Worm (Caenorhabditis elegans) whole organism, L4 larva: ENCODE results near the gene ttr-14.

Source experiments
- D1046.2 ChIP-seq: fragments of 200-800 bp; sonication (Bioruptor generic); IDR thresholded peaks from 2 replicates; pipeline ENCODE4 v1.3.6; 2022; ENCODE audit warnings: missing genetic modification characterization, missing compliant biosample characterization
- F26F4.8 ChIP-seq: fragments of 200-800 bp; sonication (Bioruptor generic); conservative IDR thresholded peaks from 2 replicates; pipeline ENCODE4 v1.3.6; 2022; ENCODE audit warnings: missing genetic modification characterization, missing compliant biosample characterization
- F37D6.2 ChIP-seq: sonication (generic microtip); optimal IDR thresholded peaks from 2 replicates; lab custom pipeline; 2016; ENCODE audit warnings: mild to moderate bottlenecking, missing genetic modification characterization, missing compliant biosample characterization
- T26A8.4 ChIP-seq: fragments of 200-800 bp; sonication (Bioruptor generic); IDR thresholded peaks from 2 replicates; pipeline ENCODE4 v1.3.6; 2022; ENCODE audit warnings: missing genetic modification characterization, missing compliant biosample characterization
- Y105C5A.15 ChIP-seq: fragments of 200-800 bp; sonication (Bioruptor generic); IDR thresholded peaks from 2 replicates; pipeline ENCODE4 v1.3.6; 2022; ENCODE audit warnings: missing genetic modification characterization, missing compliant biosample characterization
- Y5F2A.4 ChIP-seq: fragments of 200-800 bp; sonication (Bioruptor generic); optimal IDR thresholded peaks from 2 replicates; lab custom pipeline; 2018; ENCODE audit warnings: mild to moderate bottlenecking, missing genetic modification characterization, missing compliant biosample characterization
- Y75B8A.6 ChIP-seq: fragments of 200-800 bp; sonication (Bioruptor generic); IDR thresholded peaks from 2 replicates; pipeline ENCODE4 v1.3.6; 2022; ENCODE audit warnings: missing genetic modification reagents, missing genetic modification characterization, missing compliant biosample characterization
- aly-2 ChIP-seq: sonication (generic microtip); optimal IDR thresholded peaks from 2 replicates; lab custom pipeline; 2018; ENCODE audit warnings: missing biosample characterization, missing genetic modification characterization
- arid-1 ChIP-seq: fragments of 200-800 bp; sonication (Bioruptor generic); conservative IDR thresholded peaks from 2 replicates; pipeline ENCODE4 v1.3.6; 2022; ENCODE audit warnings: missing genetic modification reagents, missing genetic modification characterization, missing compliant biosample characterization
- ceh-62 ChIP-seq: sonication (generic microtip); optimal IDR thresholded peaks from 2 replicates; lab custom pipeline; 2017; ENCODE audit warnings: missing biosample characterization, missing genetic modification characterization
- ceh-82 ChIP-seq: sonication (generic microtip); optimal IDR thresholded peaks from 2 replicates; lab custom pipeline; 2017; ENCODE audit warnings: missing biosample characterization, missing genetic modification characterization
- ces-1 ChIP-seq: fragments of 150-350 bp; sonication (generic microtip); optimal IDR thresholded peaks from 4 replicates; lab custom pipeline; 2014; ENCODE audit warnings: missing biosample characterization, missing genetic modification reagents, missing genetic modification characterization
- cey-2 ChIP-seq: sonication (generic microtip); optimal IDR thresholded peaks from 3 replicates; lab custom pipeline; 2017; ENCODE audit warnings: missing genetic modification characterization, mild to moderate bottlenecking, missing compliant biosample characterization, antibody characterized with exemption, borderline replicate concordance; ENCODE audit not compliant: insufficient read depth
- dmd-8 ChIP-seq: fragments of 200-800 bp; sonication (Bioruptor generic); IDR thresholded peaks from 2 replicates; pipeline ENCODE4 v1.3.6; 2022; ENCODE audit warnings: missing genetic modification characterization, missing compliant biosample characterization
- dve-1 ChIP-seq: sonication (generic microtip); optimal IDR thresholded peaks from 2 replicates; lab custom pipeline; 2017; ENCODE audit warnings: antibody characterized with exemption, mild to moderate bottlenecking, missing genetic modification characterization, missing compliant biosample characterization; ENCODE audit not compliant: insufficient read depth
- egl-43 ChIP-seq: fragments of 200-800 bp; sonication (Bioruptor generic); IDR thresholded peaks from 2 replicates; pipeline ENCODE4 v1.3.6; 2022; ENCODE audit warnings: missing genetic modification reagents, missing genetic modification characterization, missing compliant biosample characterization
- fkh-10 ChIP-seq: fragments of 150-350 bp; optimal IDR thresholded peaks from 2 replicates; lab custom pipeline; 2014; ENCODE audit warnings: missing biosample characterization, missing genetic modification reagents, missing genetic modification characterization
- gei-8 ChIP-seq: fragments of 200-800 bp; sonication (Bioruptor generic); optimal IDR thresholded peaks from 2 replicates; lab custom pipeline; 2018; ENCODE audit warnings: mild to moderate bottlenecking, missing genetic modification characterization, missing compliant biosample characterization
- hlh-30 ChIP-seq: sonication (generic microtip); optimal IDR thresholded peaks from 2 replicates; lab custom pipeline; 2017; ENCODE audit warnings: antibody characterized with exemption, mild to moderate bottlenecking, missing genetic modification characterization, missing compliant biosample characterization; ENCODE audit not compliant: insufficient read depth
- hmg-1.1 ChIP-seq: fragments of 200-800 bp; sonication (Bioruptor generic); IDR thresholded peaks from 2 replicates; pipeline ENCODE4 v1.3.6; 2022; ENCODE audit warnings: missing genetic modification reagents, missing genetic modification characterization, missing compliant biosample characterization
- lin-13 ChIP-seq: fragments of 150-350 bp; optimal IDR thresholded peaks from 2 replicates; lab custom pipeline; 2014; ENCODE audit warnings: missing biosample characterization, missing genetic modification reagents, missing genetic modification characterization
- lin-15B ChIP-seq: fragments of 150-350 bp; sonication (generic microtip); optimal IDR thresholded peaks from 3 replicates; lab custom pipeline; 2014; ENCODE audit warnings: missing biosample characterization, missing genetic modification characterization
- lin-39 ChIP-seq: fragments of 150-350 bp; optimal IDR thresholded peaks from 2 replicates; lab custom pipeline; 2014; ENCODE audit warnings: missing biosample characterization, missing genetic modification reagents, missing genetic modification characterization
- madf-9 ChIP-seq: fragments of 200-800 bp; sonication (Bioruptor generic); conservative IDR thresholded peaks from 2 replicates; pipeline ENCODE4 v1.3.6; 2022; ENCODE audit warnings: missing genetic modification reagents, missing genetic modification characterization, missing compliant biosample characterization
- mdl-1 ChIP-seq, 2 experiments: fragments of 150-350 bp in 1 of 2; sonication (generic microtip) in 1 of 2; optimal IDR thresholded peaks; 2 replicates each; lab custom pipeline; 2014 to 2017; ENCODE audit warnings: missing biosample characterization in 2 of 2, missing genetic modification characterization in 2 of 2
- mdt-29 ChIP-seq: fragments of 200-800 bp; sonication (Bioruptor generic); IDR thresholded peaks from 2 replicates; pipeline ENCODE4 v1.3.6; 2022; ENCODE audit warnings: missing genetic modification reagents, missing genetic modification characterization, missing compliant biosample characterization
- mes-2 ChIP-seq: sonication (generic microtip); optimal IDR thresholded peaks from 2 replicates; lab custom pipeline; 2016; ENCODE audit warnings: missing genotype, mild to moderate bottlenecking, missing genetic modification characterization, missing compliant biosample characterization; ENCODE audit not compliant: poor library complexity, severe bottlenecking
- mxl-2 ChIP-seq: fragments of 200-800 bp; sonication (Bioruptor generic); conservative IDR thresholded peaks from 2 replicates; pipeline ENCODE4 v1.3.6; 2022; ENCODE audit warnings: missing genetic modification reagents, missing genetic modification characterization, missing compliant biosample characterization
- mxl-3 ChIP-seq: fragments of 200-800 bp; sonication (Bioruptor generic); optimal IDR thresholded peaks from 2 replicates; lab custom pipeline; 2018; ENCODE audit warnings: mild to moderate bottlenecking, missing genetic modification characterization, missing compliant biosample characterization
- nhr-10 ChIP-seq: fragments of 150-350 bp; optimal IDR thresholded peaks from 2 replicates; lab custom pipeline; 2014; ENCODE audit warnings: missing biosample characterization, missing genetic modification characterization
- nhr-111 ChIP-seq: fragments of 200-800 bp; sonication (Bioruptor generic); optimal IDR thresholded peaks from 2 replicates; lab custom pipeline; 2018; ENCODE audit warnings: mild to moderate bottlenecking, missing genetic modification characterization, missing compliant biosample characterization
- nhr-25 ChIP-seq: sonication (generic microtip); optimal IDR thresholded peaks from 2 replicates; lab custom pipeline; 2017; ENCODE audit warnings: missing genetic modification characterization, mild to moderate bottlenecking, missing compliant biosample characterization, antibody characterized with exemption, moderate library complexity, borderline replicate concordance; ENCODE audit not compliant: insufficient read depth
- nhr-48 ChIP-seq: sonication (generic microtip); optimal IDR thresholded peaks from 2 replicates; lab custom pipeline; 2016; ENCODE audit warnings: mild to moderate bottlenecking, missing genetic modification characterization, missing compliant biosample characterization
- nhr-6 ChIP-seq: fragments of 150-350 bp; optimal IDR thresholded peaks from 2 replicates; lab custom pipeline; 2014; ENCODE audit warnings: missing biosample characterization, missing genetic modification characterization
- nhr-76 ChIP-seq: fragments of 150-350 bp; optimal IDR thresholded peaks from 2 replicates; lab custom pipeline; 2014; ENCODE audit warnings: missing biosample characterization, missing genetic modification characterization
- pha-4 ChIP-seq, 2 experiments: fragments of 150-350 bp in 1 of 2; fragments of 200-800 bp in 1 of 2; sonication (Bioruptor generic) in 1 of 2; IDR thresholded peaks in 1 of 2; optimal IDR thresholded peaks in 1 of 2; 2 replicates each; pipeline versions ENCODE4 v1.3.6 to Lab custom; 2014 to 2022; ENCODE audit warnings: missing genetic modification characterization in 2 of 2, missing genetic modification reagents in 2 of 2, missing biosample characterization in 1 of 2, missing compliant biosample characterization in 1 of 2
- pqm-1 ChIP-seq: sonication (generic microtip); optimal IDR thresholded peaks from 2 replicates; lab custom pipeline; 2017; ENCODE audit warnings: missing biosample characterization, missing genetic modification characterization
- sdz-12 ChIP-seq: fragments of 200-800 bp; sonication (Bioruptor generic); optimal IDR thresholded peaks from 2 replicates; lab custom pipeline; 2018; ENCODE audit warnings: mild to moderate bottlenecking, missing genetic modification characterization, missing compliant biosample characterization
- set-16 ChIP-seq: fragments of 200-800 bp; sonication (Bioruptor generic); IDR thresholded peaks from 2 replicates; pipeline ENCODE4 v1.3.6; 2022; ENCODE audit warnings: missing genetic modification reagents, missing genetic modification characterization, missing compliant biosample characterization
- snpc-4 ChIP-seq: fragments of 150-350 bp; optimal IDR thresholded peaks from 2 replicates; lab custom pipeline; 2014; ENCODE audit warnings: missing biosample characterization, missing genetic modification characterization
- unc-130 ChIP-seq: sonication (generic microtip); optimal IDR thresholded peaks from 2 replicates; lab custom pipeline; 2016; ENCODE audit warnings: missing genetic modification reagents, missing genetic modification characterization, missing compliant biosample characterization
- zag-1 ChIP-seq: fragments of 150-350 bp; optimal IDR thresholded peaks from 2 replicates; lab custom pipeline; 2014; ENCODE audit warnings: missing biosample characterization, missing genetic modification characterization
- zfp-2 ChIP-seq: sonication (generic microtip); optimal IDR thresholded peaks from 2 replicates; lab custom pipeline; 2016; ENCODE audit warnings: mild to moderate bottlenecking, missing genetic modification characterization, missing compliant biosample characterization
- zfp-3 ChIP-seq: fragments of 200-800 bp; sonication (Bioruptor generic); conservative IDR thresholded peaks from 2 replicates; pipeline ENCODE4 v1.3.6; 2022; ENCODE audit warnings: missing genetic modification reagents, missing genetic modification characterization, missing compliant biosample characterization
- zip-11 ChIP-seq: fragments of 200-800 bp; sonication (Bioruptor generic); IDR thresholded peaks from 2 replicates; pipeline ENCODE4 v1.3.6; 2022; ENCODE audit warnings: missing genetic modification characterization, missing compliant biosample characterization
- zip-2 ChIP-seq: fragments of 150-350 bp; optimal IDR thresholded peaks from 2 replicates; lab custom pipeline; 2014; ENCODE audit warnings: missing biosample characterization, missing genetic modification characterization
- ztf-7 ChIP-seq: fragments of 150-350 bp; optimal IDR thresholded peaks from 2 replicates; lab custom pipeline; 2014; ENCODE audit warnings: missing biosample characterization, missing genetic modification characterization

Gene ttr-14

DNA sequence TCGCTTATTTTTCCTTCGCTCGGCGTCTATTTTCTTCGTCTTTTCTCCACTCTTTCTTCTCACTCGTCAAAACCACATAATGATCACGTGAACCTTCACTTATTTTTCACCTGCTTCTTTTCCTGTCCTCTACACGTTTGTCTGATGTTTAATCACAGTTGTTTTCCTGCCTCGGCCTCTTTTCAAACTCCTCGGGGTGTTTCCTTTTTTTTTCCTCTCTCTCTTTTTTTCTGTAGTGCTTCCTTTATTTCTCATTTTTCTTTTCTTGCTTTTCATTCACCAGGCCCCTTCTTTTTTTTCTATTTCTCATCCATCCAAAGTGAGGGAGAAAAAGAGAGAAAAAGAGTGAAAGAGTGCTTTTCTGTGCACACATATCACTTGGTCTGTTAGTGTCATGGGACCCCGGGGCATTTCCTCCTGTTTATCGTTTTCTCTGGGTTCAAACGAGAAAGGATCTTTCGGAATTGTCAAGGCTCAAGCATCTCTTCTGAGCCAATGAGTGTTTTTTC, 16.3 kb upstream of the ttr-14 start (continued):
- TF ChIP-seq dve-1 (tag; lab: Kevin White, UChicago) = peak; percentile 91
- no peak for TF ChIP-seq ceh-62 (tag; lab: Kevin White, UChicago)
- TF ChIP-seq gei-8 (GFP tag; lab: Kevin White, UChicago) = no peak
- TF ChIP-seq pha-4 (GFP tag; IDR thresholded peaks at IDR 0.05; lab: Robert Waterston, UW) = peak; percentile 70
- peak; percentile 78 for TF ChIP-seq pha-4 (tag; optimal IDR thresholded peaks at IDR 0.05; lab: Kevin White, UChicago)
- TF ChIP-seq F26F4.8 (GFP tag; lab: Robert Waterston, UW) = no peak
- no peak for TF ChIP-seq arid-1 (GFP tag; lab: Robert Waterston, UW)
- TF ChIP-seq hmg-1.1 (GFP tag; lab: Robert Waterston, UW) = peak; percentile 64; the same call in 1 of the 2 replicates
- 0 out of 2 replicates have a peak, but pooled peaks have one; percentile 51 for TF ChIP-seq egl-43 (GFP tag; lab: Robert Waterston, UW)
- peak; percentile 97 for TF ChIP-seq hlh-30 (tag; lab: Kevin White, UChicago)
- no peak for TF ChIP-seq pqm-1 (tag; lab: Kevin White, UChicago)
- TF ChIP-seq nhr-25 (tag; lab: Kevin White, UChicago) = no peak
- TF ChIP-seq fkh-10 (GFP tag; lab: Kevin White, UChicago) = peak; percentile 80
- TF ChIP-seq F37D6.2 (tag; lab: Kevin White, UChicago) = peak; percentile 66
- no peak for TF ChIP-seq aly-2
- TF ChIP-seq lin-15B (tag; lab: Kevin White, UChicago) = no peak
- TF ChIP-seq unc-130 (GFP tag; lab: Kevin White, UChicago) = no peak
- TF ChIP-seq nhr-111 = no peak
- TF ChIP-seq lin-39 = peak; percentile 71
- peak; percentile 62 to 91 for TF ChIP-seq mdl-1 (tag; optimal IDR thresholded peaks at IDR 0.05; lab: Kevin White, UChicago)
- TF ChIP-seq nhr-76 (tag; lab: Kevin White, UChicago) = peak; percentile 72
- no peak for TF ChIP-seq Y105C5A.15 (GFP tag; lab: Robert Waterston, UW)
- TF ChIP-seq madf-9 = 0 out of 2 replicates have a peak, but pooled peaks have one; percentile 41
- TF ChIP-seq ztf-7 (tag; lab: Kevin White, UChicago) = no peak
- TF ChIP-seq Y5F2A.4 (GFP tag; lab: Kevin White, UChicago) = no peak
- peak; percentile 84 for TF ChIP-seq mxl-2
- TF ChIP-seq snpc-4 (tag; lab: Kevin White, UChicago) = no peak
- TF ChIP-seq T26A8.4 (GFP tag; lab: Robert Waterston, UW) = 0 out of 2 replicates have a peak, but pooled peaks have one; percentile 28
- peak; percentile 56 for TF ChIP-seq ces-1 (GFP tag; lab: Kevin White, UChicago)
- TF ChIP-seq D1046.2 (GFP tag; lab: Robert Waterston, UW) = no peak
- TF ChIP-seq zfp-2 (tag; lab: Kevin White, UChicago) = no peak
- TF ChIP-seq ceh-82 = no peak
- peak; percentile 73 for TF ChIP-seq mxl-3 (GFP tag; lab: Kevin White, UChicago)
- peak; percentile 48 for TF ChIP-seq zip-2
- no peak for TF ChIP-seq nhr-6 (tag; lab: Kevin White, UChicago)
- TF ChIP-seq cey-2 (tag; lab: Kevin White, UChicago) = peak; percentile 67

- TF ChIP-seq mxl-3 (GFP tag; lab: Kevin White, UChicago) = peak; percentile 71
- no peak for TF ChIP-seq ceh-82
- TF ChIP-seq zfp-2 (tag; lab: Kevin White, UChicago) = no peak
- TF ChIP-seq mxl-2 = no peak
- TF ChIP-seq lin-39 = no peak
- 0 out of 2 replicates have a peak, but pooled peaks have one; percentile 46 for TF ChIP-seq pha-4 (GFP tag; IDR thresholded peaks at IDR 0.05; lab: Robert Waterston, UW)
- peak; percentile 45 for TF ChIP-seq pha-4 (tag; optimal IDR thresholded peaks at IDR 0.05; lab: Kevin White, UChicago)
- TF ChIP-seq mes-2 = peak; percentile 59
- TF ChIP-seq D1046.2 (GFP tag; lab: Robert Waterston, UW) = no peak
- no peak for TF ChIP-seq set-16 (GFP tag; lab: Robert Waterston, UW)
- no peak for TF ChIP-seq sdz-12 (GFP tag; lab: Kevin White, UChicago)
- TF ChIP-seq zfp-3 = no peak
- no peak for TF ChIP-seq dmd-8 (GFP tag; lab: Robert Waterston, UW)
- TF ChIP-seq zag-1 (tag; lab: Kevin White, UChicago) = no peak
- no peak for TF ChIP-seq zip-11 (GFP tag; lab: Robert Waterston, UW)
- TF ChIP-seq dve-1 (tag; lab: Kevin White, UChicago) = peak; percentile 94
- peak; percentile 24 for TF ChIP-seq nhr-76 (tag; lab: Kevin White, UChicago)
- TF ChIP-seq nhr-10 (tag; lab: Kevin White, UChicago) = peak; percentile 90
- TF ChIP-seq lin-13 = peak; percentile 36
- TF ChIP-seq aly-2 = no peak
- peak; percentile 74 for TF ChIP-seq nhr-48
- TF ChIP-seq Y75B8A.6 (GFP tag; lab: Robert Waterston, UW) = 0 out of 2 replicates have a peak, but pooled peaks have one; percentile 6
- TF ChIP-seq nhr-6 (tag; lab: Kevin White, UChicago) = peak; percentile 55
- no peak for TF ChIP-seq mdt-29 (GFP tag; lab: Robert Waterston, UW)
Measured at ce11 chrX:10772165-10772584, 15.1 kb upstream of the ttr-14 start.
